Fruit fly (Drosophila melanogaster) whole organism, prepupa: ENCODE results near the gene X11Lbeta.
A peak's percentile ranks its signal among the peaks of the same experiment; 100 is the strongest.

Source experiments
- Blimp-1 ChIP-seq: fragments of 200-800 bp; sonication (Bioruptor generic); optimal IDR thresholded peaks from 3 replicates; lab custom pipeline; 2017; ENCODE audit warnings: missing biosample characterization, missing genetic modification characterization, mild to moderate bottlenecking, moderate library complexity, missing genetic modification reagents
- CG10631 ChIP-seq: fragments of 200-800 bp; sonication (Bioruptor generic); optimal IDR thresholded peaks from 2 replicates; lab custom pipeline; 2016; ENCODE audit warnings: missing biosample characterization, missing genetic modification characterization
- CG10669 ChIP-seq: fragments of 200-800 bp; sonication (Bioruptor generic); optimal IDR thresholded peaks from 3 replicates; lab custom pipeline; 2018; ENCODE audit warnings: missing biosample characterization, mild to moderate bottlenecking, missing genetic modification characterization, moderate library complexity
- CG11762 ChIP-seq: fragments of 200-800 bp; sonication (Bioruptor generic); optimal IDR thresholded peaks from 3 replicates; lab custom pipeline; 2016; ENCODE audit warnings: missing biosample characterization, missing genetic modification characterization; ENCODE audit not compliant: insufficient read depth
- CG11902 ChIP-seq: fragments of 200-800 bp; sonication (Bioruptor generic); optimal IDR thresholded peaks from 3 replicates; lab custom pipeline; 2016; ENCODE audit warnings: missing biosample characterization, missing genetic modification characterization
- CG15336 ChIP-seq: fragments of 200-800 bp; sonication (Bioruptor generic); IDR thresholded peaks from 2 replicates; pipeline ENCODE4 v1.3.6; 2022; ENCODE audit warnings: missing biosample characterization, missing genetic modification characterization
- CG1621 ChIP-seq: fragments of 200-800 bp; sonication (Bioruptor generic); optimal IDR thresholded peaks from 3 replicates; lab custom pipeline; 2018; ENCODE audit warnings: missing biosample characterization, mild to moderate bottlenecking, missing genetic modification characterization
- CG16779 ChIP-seq: fragments of 200-800 bp; sonication (Bioruptor generic); optimal IDR thresholded peaks from 3 replicates; lab custom pipeline; 2017; ENCODE audit warnings: missing biosample characterization, mild to moderate bottlenecking, missing genetic modification characterization
- CG31627 ChIP-seq: fragments of 200-800 bp; sonication (Bioruptor generic); optimal IDR thresholded peaks from 3 replicates; lab custom pipeline; 2016; ENCODE audit warnings: missing biosample characterization, missing genetic modification characterization
- CG34406 ChIP-seq: fragments of 200-800 bp; sonication (Bioruptor generic); optimal IDR thresholded peaks from 3 replicates; lab custom pipeline; 2016; ENCODE audit warnings: missing biosample characterization, missing genetic modification characterization
- CG3919 ChIP-seq: fragments of 200-800 bp; sonication (Bioruptor generic); optimal IDR thresholded peaks from 3 replicates; lab custom pipeline; 2016; ENCODE audit warnings: missing biosample characterization, missing genetic modification characterization
- CG4318 ChIP-seq: fragments of 200-800 bp; sonication (Bioruptor generic); optimal IDR thresholded peaks from 3 replicates; lab custom pipeline; 2017; ENCODE audit warnings: missing biosample characterization, mild to moderate bottlenecking, missing genetic modification characterization
- CG6163 ChIP-seq: fragments of 200-800 bp; sonication (Bioruptor generic); IDR thresholded peaks from 3 replicates; pipeline ENCODE4 v1.3.6; 2022; ENCODE audit warnings: missing biosample characterization, missing genetic modification characterization
- CG6276 ChIP-seq: fragments of 200-800 bp; sonication (Bioruptor generic); optimal IDR thresholded peaks from 2 replicates; lab custom pipeline; 2017; ENCODE audit warnings: missing biosample characterization, mild to moderate bottlenecking, missing genetic modification characterization
- CG6792 ChIP-seq: fragments of 200-800 bp; sonication (Bioruptor generic); optimal IDR thresholded peaks from 3 replicates; lab custom pipeline; 2016; ENCODE audit warnings: missing biosample characterization, missing genetic modification characterization
- CG6808 ChIP-seq: fragments of 200-800 bp; sonication (Bioruptor generic); optimal IDR thresholded peaks from 3 replicates; lab custom pipeline; 2017; ENCODE audit warnings: missing biosample characterization, missing genetic modification characterization, mild to moderate bottlenecking, moderate library complexity, missing genetic modification reagents
- CG7368 ChIP-seq: fragments of 200-800 bp; sonication (Bioruptor generic); optimal IDR thresholded peaks from 3 replicates; lab custom pipeline; 2016; ENCODE audit warnings: missing biosample characterization, missing genetic modification characterization
- CG8119 ChIP-seq: fragments of 200-800 bp; sonication (Bioruptor generic); IDR thresholded peaks from 3 replicates; pipeline ENCODE4 v1.3.6; 2022; ENCODE audit warnings: missing biosample characterization, missing genetic modification characterization
- CG8319 ChIP-seq: fragments of 200-800 bp; sonication (Bioruptor generic); optimal IDR thresholded peaks from 3 replicates; lab custom pipeline; 2016; ENCODE audit warnings: missing biosample characterization, missing genetic modification characterization
- Eip75B ChIP-seq: fragments of 200-800 bp; sonication (Bioruptor generic); optimal IDR thresholded peaks from 3 replicates; lab custom pipeline; 2016; ENCODE audit warnings: missing biosample characterization, missing genetic modification characterization
- Eip78C ChIP-seq: fragments of 200-800 bp; sonication (Bioruptor generic); peaks from one replicate; lab custom pipeline; 2016; ENCODE audit warnings: missing biosample characterization, missing genetic modification characterization
- Eip93F ChIP-seq: fragments of 200-800 bp; sonication (Bioruptor generic); optimal IDR thresholded peaks from 2 replicates; lab custom pipeline; 2016; ENCODE audit warnings: missing biosample characterization, mild to moderate bottlenecking, missing genetic modification characterization
- Ets21C ChIP-seq: fragments of 200-800 bp; sonication (Bioruptor generic); optimal IDR thresholded peaks from 3 replicates; lab custom pipeline; 2016; ENCODE audit warnings: missing biosample characterization, missing genetic modification characterization
- Ets96B ChIP-seq: fragments of 200-800 bp; optimal IDR thresholded peaks from 2 replicates; lab custom pipeline; 2019; ENCODE audit warnings: missing biosample characterization, mild to moderate bottlenecking, missing genetic modification characterization, moderate library complexity
- Gug ChIP-seq: fragments of 200-800 bp; sonication (Bioruptor generic); IDR thresholded peaks from 2 replicates; pipeline ENCODE4 v1.3.6; 2022; ENCODE audit warnings: missing biosample characterization, missing genetic modification characterization
- Hr38 ChIP-seq: sonication (Bioruptor generic); optimal IDR thresholded peaks from 2 replicates; lab custom pipeline; 2016; ENCODE audit warnings: missing biosample characterization, missing genetic modification characterization
- Hr4 ChIP-seq: fragments of 200-800 bp; sonication (Bioruptor generic); optimal IDR thresholded peaks from 3 replicates; lab custom pipeline; 2016; ENCODE audit warnings: missing biosample characterization, missing genetic modification characterization
- Lpt ChIP-seq: fragments of 200-800 bp; sonication (Bioruptor generic); optimal IDR thresholded peaks from 3 replicates; lab custom pipeline; 2016; ENCODE audit warnings: missing biosample characterization, missing genetic modification characterization
- Met ChIP-seq: fragments of 200-800 bp; sonication (Bioruptor generic); optimal IDR thresholded peaks from 3 replicates; lab custom pipeline; 2016; ENCODE audit warnings: missing biosample characterization, missing genetic modification characterization
- Smox ChIP-seq: fragments of 200-800 bp; sonication (Bioruptor generic); optimal IDR thresholded peaks from 3 replicates; lab custom pipeline; 2016; ENCODE audit warnings: missing biosample characterization, missing genetic modification characterization
- Sox102F ChIP-seq: fragments of 200-800 bp; sonication (Bioruptor generic); optimal IDR thresholded peaks from 2 replicates; lab custom pipeline; 2016; ENCODE audit warnings: missing biosample characterization, mild to moderate bottlenecking, missing genetic modification characterization
- achi ChIP-seq: fragments of 200-800 bp; sonication (Bioruptor generic); optimal IDR thresholded peaks from 3 replicates; lab custom pipeline; 2016; ENCODE audit warnings: missing biosample characterization, missing genetic modification characterization
- acj6 ChIP-seq: fragments of 200-800 bp; sonication (Bioruptor generic); optimal IDR thresholded peaks from 3 replicates; lab custom pipeline; 2016; ENCODE audit warnings: missing biosample characterization, missing genetic modification characterization
- eg ChIP-seq: fragments of 200-800 bp; sonication (Bioruptor generic); IDR thresholded peaks from 3 replicates; pipeline ENCODE4 v1.3.6; 2022; ENCODE audit warnings: missing biosample characterization, missing genetic modification characterization
- esn ChIP-seq: fragments of 200-800 bp; sonication (Bioruptor generic); optimal IDR thresholded peaks from 2 replicates; lab custom pipeline; 2016; ENCODE audit warnings: missing biosample characterization, mild to moderate bottlenecking, missing genetic modification characterization, moderate library complexity
- fd59A ChIP-seq: fragments of 200-800 bp; sonication (Bioruptor generic); optimal IDR thresholded peaks from 2 replicates; lab custom pipeline; 2017; ENCODE audit warnings: missing biosample characterization, mild to moderate bottlenecking, missing genetic modification characterization, missing genetic modification reagents
- fd85E ChIP-seq: fragments of 200-800 bp; sonication (Bioruptor generic); optimal IDR thresholded peaks from 3 replicates; lab custom pipeline; 2016; ENCODE audit warnings: missing biosample characterization, missing genetic modification characterization
- fkh ChIP-seq: fragments of 200-800 bp; sonication (Bioruptor generic); optimal IDR thresholded peaks from 3 replicates; lab custom pipeline; 2017; ENCODE audit warnings: missing biosample characterization, mild to moderate bottlenecking, missing genetic modification characterization, moderate library complexity
- net ChIP-seq: fragments of 200-800 bp; sonication (Bioruptor generic); optimal IDR thresholded peaks from 3 replicates; lab custom pipeline; 2016; ENCODE audit warnings: missing biosample characterization, missing genetic modification characterization
- pdm3 ChIP-seq: fragments of 200-800 bp; sonication (Bioruptor generic); optimal IDR thresholded peaks from 3 replicates; lab custom pipeline; 2016; ENCODE audit warnings: missing biosample characterization, missing genetic modification characterization
- salr ChIP-seq, 2 experiments: fragments of 200-800 bp; sonication (Bioruptor generic); optimal IDR thresholded peaks; 3 replicates each; lab custom pipeline; 2016 to 2018; ENCODE audit warnings: missing biosample characterization in 2 of 2, missing genetic modification characterization in 2 of 2, mild to moderate bottlenecking in 1 of 2
- spab ChIP-seq: fragments of 200-800 bp; sonication (Bioruptor generic); optimal IDR thresholded peaks from 2 replicates; lab custom pipeline; 2017; ENCODE audit warnings: missing biosample characterization, mild to moderate bottlenecking, missing genetic modification characterization, missing genetic modification reagents
- ss ChIP-seq, 2 experiments: fragments of 200-800 bp; sonication (Bioruptor generic); optimal IDR thresholded peaks; 2 replicates in 1 of 2; 3 replicates in 1 of 2; lab custom pipeline; 2017 to 2018; ENCODE audit warnings: mild to moderate bottlenecking in 2 of 2, missing biosample characterization in 2 of 2, missing genetic modification characterization in 2 of 2, moderate library complexity in 1 of 2
- vri ChIP-seq: fragments of 200-800 bp; sonication (Bioruptor generic); optimal IDR thresholded peaks from 3 replicates; lab custom pipeline; 2016; ENCODE audit warnings: missing biosample characterization, mild to moderate bottlenecking, missing genetic modification characterization

The X11Lbeta gene

DNA sequence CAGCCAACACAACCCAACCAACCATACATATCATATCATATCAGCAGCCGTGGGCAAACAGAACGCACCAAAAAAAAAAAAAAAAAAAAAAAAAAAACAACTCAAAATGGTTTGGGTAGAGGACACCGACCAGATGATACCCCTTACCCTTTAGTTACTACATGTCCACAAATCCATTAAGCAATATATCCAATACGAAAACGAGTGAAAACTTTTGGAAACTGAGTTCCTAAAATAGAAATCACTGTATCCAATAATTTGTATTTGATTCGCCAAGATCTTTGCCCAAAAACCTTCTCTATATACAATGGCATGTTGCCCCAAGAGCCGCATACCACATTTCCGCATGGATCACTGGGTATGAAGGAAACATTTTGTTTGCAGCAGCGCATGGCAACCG is 46.1 kb upstream of the X11Lbeta start (continued):
- TF ChIP-seq pdm3 (GFP tag; lab: Kevin White, UChicago) (peak; percentile 67), CG15336 (peak; percentile 47; the same call in 1 of the 2 replicates), CG6163 (GFP tag; lab: Robert Waterston, UW) (peak; percentile 62), spab (peak; percentile 54), ss (GFP tag; optimal IDR thresholded peaks at IDR 0.05; lab: Kevin White, UChicago) (peak; percentile 47 to 74), Eip75B (GFP tag; lab: Kevin White, UChicago) (peak; percentile 58), Eip78C (GFP tag; lab: Kevin White, UChicago) (peak; percentile 91), Met (peak; percentile 54), vri (GFP tag; lab: Kevin White, UChicago) (no peak), Lpt (peak; percentile 12), fd85E (no peak), CG11902 (GFP tag; lab: Kevin White, UChicago) (no peak), CG3919 (GFP tag; lab: Kevin White, UChicago) (peak; percentile 45), eg (GFP tag; lab: Robert Waterston, UW) (no peak; the same call in 2 of the 3 replicates), CG31627 (peak; percentile 17), CG11762 (GFP tag; lab: Kevin White, UChicago) (peak; percentile 45), achi (GFP tag; lab: Kevin White, UChicago) (peak; percentile 49), fd59A (GFP tag; lab: Kevin White, UChicago) (peak; percentile 46), salr (GFP tag; optimal IDR thresholded peaks at IDR 0.05; lab: Kevin White, UChicago) (peak in 1 of 2 experiments; percentile 54), CG8119 (GFP tag; lab: Robert Waterston, UW) (0 out of 3 replicates have a peak, but pooled peaks have one; percentile 43), Hr4 (GFP tag; lab: Kevin White, UChicago) (peak; percentile 46), CG6792 (GFP tag; lab: Kevin White, UChicago) (peak; percentile 28)

DNA sequence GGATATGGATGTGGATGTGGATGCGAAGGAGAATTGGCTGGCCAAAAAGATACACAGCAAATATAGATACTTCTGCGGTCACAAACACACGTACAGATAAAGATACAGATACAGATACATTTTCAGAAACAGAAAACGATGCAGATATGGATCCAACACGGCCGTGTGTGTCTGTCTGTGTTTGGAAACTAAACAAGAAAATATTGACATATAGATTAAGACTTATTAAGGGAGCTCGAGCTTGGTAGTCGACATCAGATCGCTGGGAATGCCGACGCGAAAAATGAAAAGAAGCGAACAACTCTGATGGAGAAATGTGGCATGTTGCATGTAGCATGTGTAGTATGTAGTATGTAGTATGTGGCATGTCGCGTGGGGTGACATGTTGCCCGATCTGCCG is 45.5 kb upstream of the X11Lbeta start:
- TF ChIP-seq CG16779 (tag; lab: Kevin White, UChicago) = no peak
- peak; percentile 43 for TF ChIP-seq Eip78C (GFP tag; lab: Kevin White, UChicago)
- no peak for TF ChIP-seq CG4318
- TF ChIP-seq spab = no peak
- no peak for TF ChIP-seq CG11762 (GFP tag; lab: Kevin White, UChicago)
- 0 out of 3 replicates have a peak, but pooled peaks have one; percentile 35 for TF ChIP-seq CG6163 (GFP tag; lab: Robert Waterston, UW)
- TF ChIP-seq fkh (GFP tag; lab: Kevin White, UChicago) = peak; percentile 85
- peak in 1 of 2 experiments; percentile 26 for TF ChIP-seq ss (GFP tag; optimal IDR thresholded peaks at IDR 0.05; lab: Kevin White, UChicago)
- TF ChIP-seq, all 60 proteins: peak for 4

DNA sequence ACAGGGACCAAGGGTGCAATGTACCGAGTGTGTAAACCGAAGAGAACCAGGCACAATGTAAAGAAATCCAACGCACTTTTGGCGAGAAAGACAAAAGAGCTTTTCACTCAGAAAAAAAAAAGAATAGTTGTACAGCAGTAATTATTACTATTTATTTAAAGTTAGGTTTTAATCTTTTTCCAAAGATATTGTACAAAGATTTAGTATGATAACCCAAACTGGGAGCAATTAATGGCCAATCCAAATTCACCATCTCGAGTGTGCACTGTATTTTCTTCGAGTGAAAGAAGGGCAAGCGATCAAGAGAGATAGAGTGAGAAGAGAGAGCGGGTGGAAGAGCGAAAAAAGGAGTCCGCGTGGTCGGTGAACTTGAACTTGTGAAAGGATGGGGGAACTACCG is 43.1 kb upstream of the X11Lbeta start:
- TF ChIP-seq salr (GFP tag; optimal IDR thresholded peaks at IDR 0.05; lab: Kevin White, UChicago) (peak; percentile 67 to 92), CG11762 (GFP tag; lab: Kevin White, UChicago) (peak; percentile 86), CG6808 (GFP tag; lab: Kevin White, UChicago) (peak; percentile 87), net (peak; percentile 86), vri (GFP tag; lab: Kevin White, UChicago) (peak; percentile 86), Hr38 (GFP tag; lab: Kevin White, UChicago) (no peak), CG6276 (GFP tag; lab: Kevin White, UChicago) (no peak), pdm3 (GFP tag; lab: Kevin White, UChicago) (peak; percentile 96), CG6792 (GFP tag; lab: Kevin White, UChicago) (peak; percentile 95), CG34406 (GFP tag; lab: Kevin White, UChicago) (peak; percentile 92), CG15336 (peak; percentile 55), CG10669 (GFP tag; lab: Kevin White, UChicago) (peak; percentile 95), Eip78C (GFP tag; lab: Kevin White, UChicago) (peak; percentile 99), CG3919 (GFP tag; lab: Kevin White, UChicago) (peak; percentile 96), Ets21C (GFP tag; lab: Kevin White, UChicago) (peak; percentile 93), Blimp-1 (peak; percentile 86), fkh (GFP tag; lab: Kevin White, UChicago) (no peak), CG16779 (tag; lab: Kevin White, UChicago) (peak; percentile 58), esn (GFP tag; lab: Kevin White, UChicago) (peak; percentile 97), Eip93F (GFP tag; lab: Kevin White, UChicago) (peak; percentile 94), Smox (GFP tag; lab: Kevin White, UChicago) (peak; percentile 96), CG8319 (GFP tag; lab: Kevin White, UChicago) (peak; percentile 88), CG1621 (tag; lab: Kevin White, UChicago) (peak; percentile 92), CG8119 (GFP tag; lab: Robert Waterston, UW) (peak; percentile 58), Eip75B (GFP tag; lab: Kevin White, UChicago) (peak; percentile 97), Met (peak; percentile 97), CG4318 (no peak), Sox102F (GFP tag; lab: Kevin White, UChicago) (peak; percentile 97), CG7368 (GFP tag; lab: Kevin White, UChicago) (peak; percentile 93), Gug (GFP tag; lab: Robert Waterston, UW) (peak; percentile 74), eg (GFP tag; lab: Robert Waterston, UW) (peak; percentile 66), Ets96B (tag; lab: Kevin White, UChicago) (peak; percentile 93), Hr4 (GFP tag; lab: Kevin White, UChicago) (peak; percentile 79), CG10631 (peak; percentile 95), acj6 (GFP tag; lab: Kevin White, UChicago) (peak; percentile 94)
